Fruit fly (Drosophila melanogaster) whole organism, prepupa: ENCODE measurements around the gene Tdh.
A peak's percentile ranks its signal among the peaks of the same experiment; 100 is the strongest.

Experiments used
- Blimp-1 ChIP-seq: fragments of 200-800 bp; sonication (Bioruptor generic); optimal IDR thresholded peaks from 3 replicates; lab custom pipeline; 2017; ENCODE audit warnings: missing biosample characterization, missing genetic modification characterization, mild to moderate bottlenecking, moderate library complexity, missing genetic modification reagents
- CG10631 ChIP-seq: fragments of 200-800 bp; sonication (Bioruptor generic); optimal IDR thresholded peaks from 2 replicates; lab custom pipeline; 2016; ENCODE audit warnings: missing biosample characterization, missing genetic modification characterization
- CG10669 ChIP-seq: fragments of 200-800 bp; sonication (Bioruptor generic); optimal IDR thresholded peaks from 3 replicates; lab custom pipeline; 2018; ENCODE audit warnings: missing biosample characterization, mild to moderate bottlenecking, missing genetic modification characterization, moderate library complexity
- CG11762 ChIP-seq: fragments of 200-800 bp; sonication (Bioruptor generic); optimal IDR thresholded peaks from 3 replicates; lab custom pipeline; 2016; ENCODE audit warnings: missing biosample characterization, missing genetic modification characterization; ENCODE audit not compliant: insufficient read depth
- CG11902 ChIP-seq: fragments of 200-800 bp; sonication (Bioruptor generic); optimal IDR thresholded peaks from 3 replicates; lab custom pipeline; 2016; ENCODE audit warnings: missing biosample characterization, missing genetic modification characterization
- CG15336 ChIP-seq: fragments of 200-800 bp; sonication (Bioruptor generic); IDR thresholded peaks from 2 replicates; pipeline ENCODE4 v1.3.6; 2022; ENCODE audit warnings: missing biosample characterization, missing genetic modification characterization
- CG16779 ChIP-seq: fragments of 200-800 bp; sonication (Bioruptor generic); optimal IDR thresholded peaks from 3 replicates; lab custom pipeline; 2017; ENCODE audit warnings: missing biosample characterization, mild to moderate bottlenecking, missing genetic modification characterization
- CG3032 ChIP-seq: fragments of 200-800 bp; optimal IDR thresholded peaks from 2 replicates; lab custom pipeline; 2019; ENCODE audit warnings: missing biosample characterization, mild to moderate bottlenecking, missing genetic modification characterization, moderate library complexity
- CG32006 ChIP-seq: fragments of 200-800 bp; sonication (Bioruptor generic); optimal IDR thresholded peaks from 3 replicates; lab custom pipeline; 2017; ENCODE audit warnings: missing biosample characterization, mild to moderate bottlenecking, missing genetic modification characterization
- CG3919 ChIP-seq: fragments of 200-800 bp; sonication (Bioruptor generic); optimal IDR thresholded peaks from 3 replicates; lab custom pipeline; 2016; ENCODE audit warnings: missing biosample characterization, missing genetic modification characterization
- CG4318 ChIP-seq: fragments of 200-800 bp; sonication (Bioruptor generic); optimal IDR thresholded peaks from 3 replicates; lab custom pipeline; 2017; ENCODE audit warnings: missing biosample characterization, mild to moderate bottlenecking, missing genetic modification characterization
- CG6276 ChIP-seq: fragments of 200-800 bp; sonication (Bioruptor generic); optimal IDR thresholded peaks from 2 replicates; lab custom pipeline; 2017; ENCODE audit warnings: missing biosample characterization, mild to moderate bottlenecking, missing genetic modification characterization
- CG6808 ChIP-seq: fragments of 200-800 bp; sonication (Bioruptor generic); optimal IDR thresholded peaks from 3 replicates; lab custom pipeline; 2017; ENCODE audit warnings: missing biosample characterization, missing genetic modification characterization, mild to moderate bottlenecking, moderate library complexity, missing genetic modification reagents
- CG7368 ChIP-seq: fragments of 200-800 bp; sonication (Bioruptor generic); optimal IDR thresholded peaks from 3 replicates; lab custom pipeline; 2016; ENCODE audit warnings: missing biosample characterization, missing genetic modification characterization
- CG8319 ChIP-seq: fragments of 200-800 bp; sonication (Bioruptor generic); optimal IDR thresholded peaks from 3 replicates; lab custom pipeline; 2016; ENCODE audit warnings: missing biosample characterization, missing genetic modification characterization
- CG8632 ChIP-seq: fragments of 200-800 bp; sonication (Bioruptor generic); optimal IDR thresholded peaks from 3 replicates; lab custom pipeline; 2016; ENCODE audit warnings: missing biosample characterization, missing genetic modification characterization
- CG9139 ChIP-seq: fragments of 200-800 bp; sonication (Bioruptor generic); optimal IDR thresholded peaks from 3 replicates; lab custom pipeline; 2017; ENCODE audit warnings: missing biosample characterization, mild to moderate bottlenecking, missing genetic modification characterization
- Eip75B ChIP-seq: fragments of 200-800 bp; sonication (Bioruptor generic); optimal IDR thresholded peaks from 3 replicates; lab custom pipeline; 2016; ENCODE audit warnings: missing biosample characterization, missing genetic modification characterization
- Eip93F ChIP-seq: fragments of 200-800 bp; sonication (Bioruptor generic); optimal IDR thresholded peaks from 2 replicates; lab custom pipeline; 2016; ENCODE audit warnings: missing biosample characterization, mild to moderate bottlenecking, missing genetic modification characterization
- Ets21C ChIP-seq: fragments of 200-800 bp; sonication (Bioruptor generic); optimal IDR thresholded peaks from 3 replicates; lab custom pipeline; 2016; ENCODE audit warnings: missing biosample characterization, missing genetic modification characterization
- Hr38 ChIP-seq: sonication (Bioruptor generic); optimal IDR thresholded peaks from 2 replicates; lab custom pipeline; 2016; ENCODE audit warnings: missing biosample characterization, missing genetic modification characterization
- Hr39 ChIP-seq: fragments of 200-800 bp; sonication (Bioruptor generic); optimal IDR thresholded peaks from 2 replicates; lab custom pipeline; 2016; ENCODE audit warnings: missing biosample characterization, missing genetic modification characterization
- Hr4 ChIP-seq: fragments of 200-800 bp; sonication (Bioruptor generic); optimal IDR thresholded peaks from 3 replicates; lab custom pipeline; 2016; ENCODE audit warnings: missing biosample characterization, missing genetic modification characterization
- Lpt ChIP-seq: fragments of 200-800 bp; sonication (Bioruptor generic); optimal IDR thresholded peaks from 3 replicates; lab custom pipeline; 2016; ENCODE audit warnings: missing biosample characterization, missing genetic modification characterization
- Met ChIP-seq: fragments of 200-800 bp; sonication (Bioruptor generic); optimal IDR thresholded peaks from 3 replicates; lab custom pipeline; 2016; ENCODE audit warnings: missing biosample characterization, missing genetic modification characterization
- OdsH ChIP-seq: fragments of 200-800 bp; sonication (Bioruptor generic); optimal IDR thresholded peaks from 3 replicates; lab custom pipeline; 2016; ENCODE audit warnings: missing biosample characterization, missing genetic modification characterization
- Smox ChIP-seq: fragments of 200-800 bp; sonication (Bioruptor generic); optimal IDR thresholded peaks from 3 replicates; lab custom pipeline; 2016; ENCODE audit warnings: missing biosample characterization, missing genetic modification characterization
- Sox102F ChIP-seq: fragments of 200-800 bp; sonication (Bioruptor generic); optimal IDR thresholded peaks from 2 replicates; lab custom pipeline; 2016; ENCODE audit warnings: missing biosample characterization, mild to moderate bottlenecking, missing genetic modification characterization
- Sox14 ChIP-seq: fragments of 200-800 bp; sonication (Bioruptor generic); optimal IDR thresholded peaks from 3 replicates; lab custom pipeline; 2016; ENCODE audit warnings: missing biosample characterization, missing genetic modification characterization
- achi ChIP-seq: fragments of 200-800 bp; sonication (Bioruptor generic); optimal IDR thresholded peaks from 3 replicates; lab custom pipeline; 2016; ENCODE audit warnings: missing biosample characterization, missing genetic modification characterization
- acj6 ChIP-seq: fragments of 200-800 bp; sonication (Bioruptor generic); optimal IDR thresholded peaks from 3 replicates; lab custom pipeline; 2016; ENCODE audit warnings: missing biosample characterization, missing genetic modification characterization
- dac ChIP-seq: fragments of 200-800 bp; sonication (Bioruptor generic); optimal IDR thresholded peaks from 2 replicates; lab custom pipeline; 2017; ENCODE audit warnings: missing biosample characterization, mild to moderate bottlenecking, missing genetic modification characterization
- dsx ChIP-seq: fragments of 200-800 bp; optimal IDR thresholded peaks from 3 replicates; lab custom pipeline; 2019; ENCODE audit warnings: missing biosample characterization, mild to moderate bottlenecking, missing genetic modification characterization, moderate library complexity; ENCODE audit not compliant: poor library complexity, severe bottlenecking
- esn ChIP-seq: fragments of 200-800 bp; sonication (Bioruptor generic); optimal IDR thresholded peaks from 2 replicates; lab custom pipeline; 2016; ENCODE audit warnings: missing biosample characterization, mild to moderate bottlenecking, missing genetic modification characterization, moderate library complexity
- fd85E ChIP-seq: fragments of 200-800 bp; sonication (Bioruptor generic); optimal IDR thresholded peaks from 3 replicates; lab custom pipeline; 2016; ENCODE audit warnings: missing biosample characterization, missing genetic modification characterization
- fkh ChIP-seq: fragments of 200-800 bp; sonication (Bioruptor generic); optimal IDR thresholded peaks from 3 replicates; lab custom pipeline; 2017; ENCODE audit warnings: missing biosample characterization, mild to moderate bottlenecking, missing genetic modification characterization, moderate library complexity
- lz ChIP-seq: fragments of 200-800 bp; sonication (Bioruptor generic); optimal IDR thresholded peaks from 3 replicates; lab custom pipeline; 2016; ENCODE audit warnings: missing biosample characterization, missing genetic modification characterization
- pdm3 ChIP-seq: fragments of 200-800 bp; sonication (Bioruptor generic); optimal IDR thresholded peaks from 3 replicates; lab custom pipeline; 2016; ENCODE audit warnings: missing biosample characterization, missing genetic modification characterization
- salr ChIP-seq, 2 experiments: fragments of 200-800 bp; sonication (Bioruptor generic); optimal IDR thresholded peaks; 3 replicates each; lab custom pipeline; 2016 to 2018; ENCODE audit warnings: missing biosample characterization in 2 of 2, missing genetic modification characterization in 2 of 2, mild to moderate bottlenecking in 1 of 2
- spab ChIP-seq: fragments of 200-800 bp; sonication (Bioruptor generic); optimal IDR thresholded peaks from 2 replicates; lab custom pipeline; 2017; ENCODE audit warnings: missing biosample characterization, mild to moderate bottlenecking, missing genetic modification characterization, missing genetic modification reagents
- ss ChIP-seq, 2 experiments: fragments of 200-800 bp; sonication (Bioruptor generic); optimal IDR thresholded peaks; 2 replicates in 1 of 2; 3 replicates in 1 of 2; lab custom pipeline; 2017 to 2018; ENCODE audit warnings: mild to moderate bottlenecking in 2 of 2, missing biosample characterization in 2 of 2, missing genetic modification characterization in 2 of 2, moderate library complexity in 1 of 2
- svp ChIP-seq: fragments of 200-800 bp; sonication (Bioruptor generic); peaks from one replicate; lab custom pipeline; 2016; ENCODE audit warnings: missing biosample characterization, missing genetic modification characterization
- vri ChIP-seq: fragments of 200-800 bp; sonication (Bioruptor generic); optimal IDR thresholded peaks from 3 replicates; lab custom pipeline; 2016; ENCODE audit warnings: missing biosample characterization, mild to moderate bottlenecking, missing genetic modification characterization

Gene Tdh

DNA sequence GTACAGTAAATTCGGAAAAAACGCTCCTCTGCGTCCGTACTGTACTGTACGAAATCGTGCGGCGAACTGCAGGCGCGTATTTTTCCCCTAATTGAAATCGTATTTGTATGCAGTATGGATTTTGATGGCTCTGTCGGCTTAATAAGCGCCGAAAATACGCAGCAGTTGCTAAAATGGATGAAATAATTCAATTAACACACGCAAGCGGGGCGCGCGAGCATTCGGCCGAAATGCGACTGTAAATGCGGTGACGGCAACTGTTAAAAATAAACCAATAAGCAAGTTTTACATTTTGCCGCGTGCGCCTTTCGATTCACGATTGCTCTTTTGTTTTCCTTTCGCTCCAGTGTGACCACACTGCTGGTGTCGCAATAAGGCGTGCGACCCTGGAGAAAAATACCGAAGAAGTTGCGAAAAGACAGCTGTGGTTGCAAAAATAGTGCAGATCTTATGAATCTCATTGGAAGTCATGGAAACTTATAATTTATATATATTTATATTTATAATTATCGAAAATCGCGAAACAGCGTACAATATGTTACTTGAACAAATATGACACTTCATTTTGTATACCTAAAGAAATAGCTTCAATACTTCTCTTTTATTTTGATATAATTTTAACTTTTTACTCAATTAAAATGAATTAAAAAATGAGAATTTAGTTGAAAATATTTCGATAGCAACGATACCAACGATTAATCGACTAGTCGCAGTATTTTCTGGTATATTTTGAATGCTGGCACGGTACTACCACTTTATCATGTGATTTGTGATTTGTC lies 6.5 kb downstream of the Tdh start, which contains the start of the genes CG32428 and CG5969 (continued):
- TF ChIP-seq vri (GFP tag; lab: Kevin White, UChicago), result peak; percentile 65
- TF ChIP-seq acj6 (GFP tag; lab: Kevin White, UChicago), result peak; percentile 73
- peak; percentile 42 for TF ChIP-seq CG16779 (tag; lab: Kevin White, UChicago)
- peak; percentile 79 for TF ChIP-seq CG10631 (GFP tag; lab: Kevin White, UChicago)
- no peak for TF ChIP-seq Lpt (GFP tag; lab: Kevin White, UChicago)
- TF ChIP-seq CG7368 (GFP tag; lab: Kevin White, UChicago), result peak; percentile 61
- peak; percentile 62 for TF ChIP-seq esn (GFP tag; lab: Kevin White, UChicago)
- TF ChIP-seq Ets21C, result peak; percentile 34
- peak; percentile 85 for TF ChIP-seq svp (GFP tag; lab: Kevin White, UChicago)
- TF ChIP-seq dsx, result peak; percentile 64
- TF ChIP-seq achi, result peak; percentile 81
- peak; percentile 56 for TF ChIP-seq CG6276 (GFP tag; lab: Kevin White, UChicago)
- peak; percentile 80 for TF ChIP-seq CG32006 (GFP tag; lab: Kevin White, UChicago)
- TF ChIP-seq CG15336, result peak; percentile 83
- TF ChIP-seq Met, result peak; percentile 47
- no peak for TF ChIP-seq CG9139
- peak; percentile 46 for TF ChIP-seq Blimp-1 (GFP tag; lab: Kevin White, UChicago)
- peak; percentile 41 for TF ChIP-seq CG11762 (GFP tag; lab: Kevin White, UChicago)
- TF ChIP-seq Sox102F (GFP tag; lab: Kevin White, UChicago), result peak; percentile 47
- TF ChIP-seq salr (GFP tag; optimal IDR thresholded peaks at IDR 0.05; lab: Kevin White, UChicago), result peak; percentile 27 to 52
- peak; percentile 62 for TF ChIP-seq Hr4
- peak; percentile 64 for TF ChIP-seq Eip93F (GFP tag; lab: Kevin White, UChicago)
- TF ChIP-seq Smox (GFP tag; lab: Kevin White, UChicago), result peak; percentile 50
- peak; percentile 64 for TF ChIP-seq Sox14 (GFP tag; lab: Kevin White, UChicago)
- peak; percentile 16 for TF ChIP-seq dac (GFP tag; lab: Kevin White, UChicago)
- peak; percentile 28 for TF ChIP-seq spab (GFP tag; lab: Kevin White, UChicago)
- TF ChIP-seq lz, result peak; percentile 45
- TF ChIP-seq CG3919 (GFP tag; lab: Kevin White, UChicago), result peak; percentile 74
- TF ChIP-seq pdm3 (GFP tag; lab: Kevin White, UChicago), result peak; percentile 62
- TF ChIP-seq CG8319 (GFP tag; lab: Kevin White, UChicago), result peak; percentile 28
- TF ChIP-seq Hr38 (GFP tag; lab: Kevin White, UChicago), result no peak
- TF ChIP-seq CG11902 (GFP tag; lab: Kevin White, UChicago), result peak; percentile 58
- TF ChIP-seq CG3032 (tag; lab: Kevin White, UChicago), result peak; percentile 84
- TF ChIP-seq CG4318 (GFP tag; lab: Kevin White, UChicago), result peak; percentile 68

DNA sequence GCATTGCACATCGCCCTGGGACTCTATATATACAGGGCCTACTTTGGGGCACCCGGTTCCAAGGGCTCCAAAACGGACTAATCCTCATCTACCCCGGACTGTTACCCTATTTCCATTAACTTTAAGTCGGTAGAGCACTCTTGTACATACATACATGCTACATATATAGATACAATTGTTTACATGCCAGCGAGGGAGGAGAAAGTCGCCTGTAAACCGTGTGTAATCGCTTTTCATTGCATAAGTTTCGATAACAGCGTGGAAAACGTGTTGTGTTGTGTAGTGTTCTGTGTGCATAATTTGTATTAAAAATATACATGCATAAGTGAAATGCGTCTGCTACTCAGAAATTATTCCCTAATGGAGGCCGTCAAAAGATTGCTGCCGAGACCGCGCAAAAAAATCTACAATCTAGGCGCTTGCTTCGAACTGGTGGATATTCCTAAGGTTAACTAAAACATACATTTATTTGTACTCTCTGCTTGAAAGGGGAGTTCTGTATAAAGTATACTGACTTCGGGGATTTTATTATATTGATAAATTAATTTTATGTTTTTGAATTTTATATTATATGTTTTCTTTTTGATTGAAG lies 7.5 kb downstream of the Tdh start, which contains the start of gene isoQC:
TSS of gene isoQC (plus strand) at position 270 of the 592 bp plus-strand sequence.
- TF ChIP-seq vri (GFP tag; lab: Kevin White, UChicago) (peak; percentile 52), Met (no peak)

DNA sequence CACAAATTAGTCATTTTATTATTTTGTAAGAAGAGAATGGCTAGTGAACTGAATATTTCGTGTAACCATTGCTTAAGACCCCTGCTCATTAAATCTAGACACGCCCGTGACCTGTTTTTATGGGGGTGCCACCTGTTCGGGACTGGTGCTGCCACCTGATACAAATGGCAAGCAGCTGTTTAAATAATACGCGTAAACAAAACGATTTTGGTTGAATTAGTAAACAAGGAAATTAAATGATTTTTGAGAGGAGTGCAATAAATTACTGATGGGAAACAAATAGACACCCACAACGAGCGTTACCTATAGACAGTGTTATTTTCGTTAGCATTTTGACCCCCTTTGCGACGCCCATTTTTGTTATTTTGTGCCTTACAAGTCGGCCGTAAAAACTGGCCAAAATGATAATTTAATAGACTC lies 8.1 kb downstream of the Tdh start:
- TF ChIP-seq Hr39 (GFP tag; lab: Kevin White, UChicago) (peak; percentile 86), Lpt (GFP tag; lab: Kevin White, UChicago) (peak; percentile 86), CG10669 (GFP tag; lab: Kevin White, UChicago) (peak; percentile 78), OdsH (GFP tag; lab: Kevin White, UChicago) (peak; percentile 86), CG11762 (GFP tag; lab: Kevin White, UChicago) (peak; percentile 79), Smox (GFP tag; lab: Kevin White, UChicago) (peak; percentile 87), CG3032 (tag; lab: Kevin White, UChicago) (peak; percentile 80), Hr4 (peak; percentile 89), CG3919 (GFP tag; lab: Kevin White, UChicago) (peak; percentile 93), fd85E (GFP tag; lab: Kevin White, UChicago) (peak; percentile 14), CG16779 (tag; lab: Kevin White, UChicago) (peak; percentile 74), fkh (GFP tag; lab: Kevin White, UChicago) (peak; percentile 98), pdm3 (GFP tag; lab: Kevin White, UChicago) (peak; percentile 88), CG8632 (GFP tag; lab: Kevin White, UChicago) (peak; percentile 79), spab (GFP tag; lab: Kevin White, UChicago) (peak; percentile 60), Eip75B (peak; percentile 80), CG6808 (GFP tag; lab: Kevin White, UChicago) (peak; percentile 73), Blimp-1 (GFP tag; lab: Kevin White, UChicago) (peak; percentile 63), CG7368 (GFP tag; lab: Kevin White, UChicago) (peak; percentile 87), ss (GFP tag; optimal IDR thresholded peaks at IDR 0.05; lab: Kevin White, UChicago) (peak; percentile 52 to 74), Eip93F (GFP tag; lab: Kevin White, UChicago) (peak; percentile 82), CG4318 (GFP tag; lab: Kevin White, UChicago) (peak; percentile 85), CG9139 (peak; percentile 28)
